Worm (Caenorhabditis elegans) whole organism, L4/young adult: Measurements from ENCODE around the gene F44G4.3.

Source experiments
- W03F9.2 ChIP-seq: fragments of 150-350 bp; optimal IDR thresholded peaks from 2 replicates; lab custom pipeline; 2014; ENCODE audit warnings: missing biosample characterization, missing genetic modification characterization
- dao-5 ChIP-seq: sonication (generic microtip); optimal IDR thresholded peaks from 2 replicates; lab custom pipeline; 2016; ENCODE audit warnings: missing genotype, missing genetic modification characterization, moderate library complexity, missing compliant biosample characterization
- him-1 ChIP-seq: sonication (generic microtip); optimal IDR thresholded peaks from 2 replicates; lab custom pipeline; 2016; ENCODE audit warnings: missing genotype, missing genetic modification reagents, missing genetic modification characterization, missing compliant biosample characterization

DNA sequence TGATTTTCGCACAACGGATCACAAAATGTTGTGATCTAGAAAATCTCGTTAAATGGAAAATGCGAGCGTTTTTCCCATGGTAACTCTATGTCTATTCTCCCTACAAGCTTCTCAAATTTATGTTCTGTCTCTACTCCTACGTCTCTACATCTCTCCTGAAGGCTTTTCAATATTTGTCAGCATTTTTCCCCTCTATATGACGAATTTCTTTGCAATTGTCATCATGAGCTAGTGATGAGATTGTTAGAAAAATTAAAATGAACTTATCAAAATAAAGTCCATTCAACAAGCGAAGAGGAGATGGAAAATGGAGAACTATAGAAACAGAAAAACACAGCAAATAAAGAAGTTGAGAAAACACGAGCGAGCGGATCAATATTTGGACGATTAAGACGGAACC, 41.3 kb upstream of the F44G4.3 start:
- no peak for TF ChIP-seq dao-5 (tag; lab: Kevin White, UChicago)
- no peak for TF ChIP-seq him-1 (tag; lab: Kevin White, UChicago)
- no peak for TF ChIP-seq W03F9.2 (tag; lab: Kevin White, UChicago)
